Worm (Caenorhabditis elegans): ENCODE results near the gene F43D2.6.

- TF ChIP-seq T22C8.4 (GFP tag; IDR thresholded peaks at IDR 0.05) (no peak), klf-2 (GFP tag; conservative IDR thresholded peaks at IDR 0.05) (no peak)
Observed at ce11 chrV:14620835-14621234, 14.1 kb downstream of the F43D2.6 start, which contains the start of gene hot-1.
